Worm (Caenorhabditis elegans) whole organism, midembryonic: ENCODE results near the gene ugt-40.
A peak's percentile ranks its signal among the peaks of the same experiment; 100 is the strongest.

Experiments used
- T22C8.4 ChIP-seq: fragments of 200-800 bp; sonication (Bioruptor generic); IDR thresholded peaks from 2 replicates; pipeline ENCODE4 v1.3.6; 2022; ENCODE audit warnings: missing genetic modification characterization, missing compliant biosample characterization
- cog-1 ChIP-seq: sonication (generic microtip); optimal IDR thresholded peaks from 2 replicates; lab custom pipeline; 2016; ENCODE audit warnings: missing genetic modification characterization, missing compliant biosample characterization
- flt-1 ChIP-seq: fragments of 200-800 bp; sonication (Bioruptor generic); IDR thresholded peaks from 2 replicates; pipeline ENCODE4 v1.3.6; 2022; ENCODE audit warnings: missing genetic modification characterization, missing compliant biosample characterization
- klf-2 ChIP-seq: fragments of 200-800 bp; sonication (Bioruptor generic); conservative IDR thresholded peaks from 2 replicates; pipeline ENCODE4 v1.3.6; 2022; ENCODE audit warnings: missing genetic modification reagents, missing genetic modification characterization, missing compliant biosample characterization
- med-1 ChIP-seq: sonication (generic microtip); optimal IDR thresholded peaks from 2 replicates; lab custom pipeline; 2017; ENCODE audit warnings: missing genetic modification characterization, mild to moderate bottlenecking, missing compliant biosample characterization, antibody characterized with exemption, missing genetic modification reagents; ENCODE audit not compliant: insufficient read depth
- ref-1 ChIP-seq: fragments of 200-800 bp; sonication (Bioruptor generic); conservative IDR thresholded peaks from 2 replicates; pipeline ENCODE4 v1.3.6; 2022; ENCODE audit warnings: missing genetic modification reagents, missing genetic modification characterization, missing compliant biosample characterization
- tab-1 ChIP-seq: fragments of 200-800 bp; sonication (Bioruptor generic); IDR thresholded peaks from 2 replicates; pipeline ENCODE4 v1.3.6; 2022; ENCODE audit warnings: missing genetic modification characterization, missing compliant biosample characterization
- ztf-23 ChIP-seq: fragments of 200-800 bp; sonication (Bioruptor generic); IDR thresholded peaks from 2 replicates; pipeline ENCODE4 v1.3.6; 2022; ENCODE audit warnings: missing genetic modification reagents, missing genetic modification characterization, missing compliant biosample characterization
- ztf-29 ChIP-seq: fragments of 200-800 bp; sonication (Bioruptor generic); IDR thresholded peaks from 2 replicates; pipeline ENCODE4 v1.3.6; 2022; ENCODE audit warnings: missing genetic modification reagents, missing genetic modification characterization, missing compliant biosample characterization

The ugt-40 gene

DNA sequence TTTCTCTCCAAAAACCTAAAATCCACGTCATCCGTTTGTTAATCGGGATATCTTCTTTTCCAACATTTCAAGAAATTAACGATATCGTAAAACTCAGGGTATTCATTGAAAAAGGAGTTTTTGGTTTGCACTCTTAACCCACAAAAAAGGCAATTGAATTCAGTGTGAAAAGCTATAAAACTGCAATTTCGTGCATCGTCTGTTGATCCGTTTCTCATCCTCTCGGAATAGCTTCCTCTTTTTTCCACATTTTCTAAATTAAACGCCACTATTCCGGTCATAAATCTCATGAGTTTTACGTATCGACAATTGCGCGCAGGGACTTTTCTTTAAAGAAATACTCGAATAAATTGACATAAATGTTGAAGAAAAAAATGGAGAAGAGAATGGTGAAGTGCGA, 29.5 kb downstream of the ugt-40 start:
- TF ChIP-seq ztf-29 (GFP tag; lab: Robert Waterston, UW) (no peak), T22C8.4 (GFP tag; lab: Robert Waterston, UW) (no peak), med-1 (no peak), flt-1 (GFP tag; lab: Robert Waterston, UW) (no peak), ztf-23 (GFP tag; lab: Robert Waterston, UW) (no peak), cog-1 (no peak)

DNA sequence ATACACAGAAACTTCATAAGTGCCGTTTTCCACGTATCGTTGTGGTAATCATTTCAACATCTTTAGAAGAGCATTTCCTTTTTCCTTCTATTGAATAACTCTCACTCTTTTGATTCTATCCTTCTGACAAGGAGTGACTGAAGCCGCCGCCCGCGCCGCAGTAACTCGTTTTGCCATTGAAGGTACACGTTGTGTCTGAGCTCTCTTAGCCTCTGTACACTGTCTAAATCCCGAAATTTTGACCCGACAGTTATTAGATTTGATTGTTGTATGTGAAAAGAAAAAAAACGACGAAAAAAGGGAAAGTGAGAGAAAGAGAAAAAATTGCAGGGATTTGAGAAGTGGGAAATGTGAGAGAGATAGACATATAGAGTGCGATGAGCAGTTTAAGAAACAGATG, 30.5 kb downstream of the ugt-40 start:
- TF ChIP-seq flt-1 (GFP tag; lab: Robert Waterston, UW) (no peak), tab-1 (GFP tag; lab: Robert Waterston, UW) (no peak), T22C8.4 (GFP tag; lab: Robert Waterston, UW) (no peak), cog-1 (no peak), ztf-23 (GFP tag; lab: Robert Waterston, UW) (no peak)

DNA sequence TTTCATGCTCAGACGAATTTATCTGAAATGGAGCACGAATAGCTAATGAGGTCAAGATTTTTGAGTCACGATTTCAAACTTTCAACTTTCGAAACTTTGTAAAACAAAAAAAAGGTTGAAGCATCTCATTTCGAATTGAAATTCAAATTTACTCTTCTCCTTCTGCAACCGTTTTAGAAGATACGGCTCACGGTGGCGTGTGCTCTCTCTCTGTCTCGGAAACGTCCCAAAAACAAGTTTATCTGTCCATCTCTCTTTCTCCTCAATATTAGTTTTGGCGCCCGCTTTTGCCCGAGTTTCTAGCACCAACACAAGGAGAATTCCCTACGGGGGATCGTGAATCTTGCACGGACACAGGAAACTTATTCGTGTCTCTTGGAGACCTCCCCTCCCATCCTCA, 31.4 kb downstream of the ugt-40 start:
- TF ChIP-seq med-1 (no peak), klf-2 (no peak), ztf-29 (GFP tag; lab: Robert Waterston, UW) (no peak), ref-1 (GFP tag; lab: Robert Waterston, UW) (no peak), ztf-23 (GFP tag; lab: Robert Waterston, UW) (no peak), tab-1 (GFP tag; lab: Robert Waterston, UW) (no peak), T22C8.4 (GFP tag; lab: Robert Waterston, UW) (no peak), cog-1 (no peak), flt-1 (GFP tag; lab: Robert Waterston, UW) (no peak)

DNA sequence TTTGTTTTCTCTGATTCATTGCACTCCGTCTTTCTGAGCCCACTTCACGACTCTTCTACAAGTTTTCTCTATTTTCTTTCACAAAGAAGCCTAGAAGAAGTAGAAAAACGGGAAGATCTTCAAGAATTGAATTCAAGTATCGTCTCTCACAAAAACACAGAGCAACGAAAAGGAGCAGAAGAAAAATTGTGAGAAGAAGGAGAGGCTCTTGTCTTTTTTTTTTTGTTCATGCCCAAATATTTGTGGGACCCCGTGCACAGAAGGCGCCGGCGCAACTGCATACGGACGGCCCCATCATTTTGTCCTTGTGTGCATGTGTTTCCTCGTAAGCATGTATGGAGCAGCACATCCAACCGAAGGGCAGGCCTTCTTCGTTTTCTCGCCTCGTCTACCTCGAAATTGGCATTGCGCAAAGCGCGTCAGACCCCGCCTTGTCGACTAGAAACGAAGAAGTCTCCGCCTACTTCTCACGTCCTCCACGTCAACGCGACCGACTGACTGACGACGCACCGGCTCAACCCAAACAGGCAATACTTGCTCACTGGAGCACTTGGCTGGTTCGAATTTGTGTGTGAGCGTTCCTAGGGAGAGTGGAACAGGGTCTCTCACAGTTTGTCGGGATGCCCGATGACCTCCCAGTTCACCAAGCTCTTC, 35.1 kb downstream of the ugt-40 start:
- TF ChIP-seq cog-1 (no peak), T22C8.4 (GFP tag; lab: Robert Waterston, UW) (no peak), tab-1 (GFP tag; lab: Robert Waterston, UW) (0 out of 2 replicates have a peak, but pooled peaks have one; percentile 13), ztf-23 (GFP tag; lab: Robert Waterston, UW) (no peak), ref-1 (GFP tag; lab: Robert Waterston, UW) (no peak), ztf-29 (GFP tag; lab: Robert Waterston, UW) (no peak), flt-1 (GFP tag; lab: Robert Waterston, UW) (no peak), klf-2 (no peak)

DNA sequence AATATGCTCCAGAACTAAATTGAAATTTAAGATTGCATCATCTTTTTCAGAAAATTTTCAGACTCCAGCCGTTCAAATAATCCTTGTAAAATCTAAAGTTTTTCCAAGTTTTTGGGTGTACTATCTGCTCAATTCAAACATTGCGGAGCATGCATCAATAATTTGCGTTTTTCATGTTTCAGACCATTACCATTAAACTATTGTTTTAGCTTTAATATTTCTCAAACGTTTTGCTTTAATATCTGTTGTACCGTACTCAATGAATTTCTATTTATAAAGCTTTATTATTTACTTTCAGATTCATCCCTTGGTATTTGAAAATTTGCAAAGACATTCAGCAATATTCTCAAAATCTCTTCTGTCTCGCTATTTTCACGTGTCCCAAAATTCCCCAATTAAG, 38.5 kb downstream of the ugt-40 start, which contains the start of gene odr-2:
odr-2 (plus strand) TSS at position 301 of the 400 bp plus-strand sequence.
- TF ChIP-seq T22C8.4 (GFP tag; lab: Robert Waterston, UW) (no peak), ref-1 (GFP tag; lab: Robert Waterston, UW) (no peak), ztf-29 (GFP tag; lab: Robert Waterston, UW) (no peak), ztf-23 (GFP tag; lab: Robert Waterston, UW) (no peak), med-1 (no peak), klf-2 (no peak), flt-1 (GFP tag; lab: Robert Waterston, UW) (no peak), cog-1 (no peak), tab-1 (GFP tag; lab: Robert Waterston, UW) (no peak)

DNA sequence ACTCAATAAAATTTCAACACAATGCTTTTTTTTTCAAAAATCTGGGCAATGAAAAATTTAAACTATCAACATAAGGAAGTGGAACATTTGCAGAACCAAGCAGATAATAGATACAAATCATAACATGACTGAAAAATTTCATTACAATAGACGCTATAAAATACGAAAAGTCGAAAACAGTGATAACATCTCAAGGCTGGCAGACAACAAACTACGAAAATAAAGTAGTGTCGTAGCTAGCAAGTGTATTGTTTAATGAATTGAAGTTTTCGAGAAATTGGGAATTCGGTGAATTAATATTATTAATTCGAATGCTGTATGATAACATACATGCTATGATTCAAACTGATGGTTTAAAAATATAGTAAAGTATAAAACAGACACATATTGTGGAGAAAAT, 45.0 kb downstream of the ugt-40 start:
- TF ChIP-seq ztf-23 (GFP tag; lab: Robert Waterston, UW) (no peak), T22C8.4 (GFP tag; lab: Robert Waterston, UW) (no peak), med-1 (no peak), klf-2 (no peak), ztf-29 (GFP tag; lab: Robert Waterston, UW) (no peak), tab-1 (GFP tag; lab: Robert Waterston, UW) (no peak), flt-1 (GFP tag; lab: Robert Waterston, UW) (no peak), cog-1 (no peak), ref-1 (GFP tag; lab: Robert Waterston, UW) (no peak)

DNA sequence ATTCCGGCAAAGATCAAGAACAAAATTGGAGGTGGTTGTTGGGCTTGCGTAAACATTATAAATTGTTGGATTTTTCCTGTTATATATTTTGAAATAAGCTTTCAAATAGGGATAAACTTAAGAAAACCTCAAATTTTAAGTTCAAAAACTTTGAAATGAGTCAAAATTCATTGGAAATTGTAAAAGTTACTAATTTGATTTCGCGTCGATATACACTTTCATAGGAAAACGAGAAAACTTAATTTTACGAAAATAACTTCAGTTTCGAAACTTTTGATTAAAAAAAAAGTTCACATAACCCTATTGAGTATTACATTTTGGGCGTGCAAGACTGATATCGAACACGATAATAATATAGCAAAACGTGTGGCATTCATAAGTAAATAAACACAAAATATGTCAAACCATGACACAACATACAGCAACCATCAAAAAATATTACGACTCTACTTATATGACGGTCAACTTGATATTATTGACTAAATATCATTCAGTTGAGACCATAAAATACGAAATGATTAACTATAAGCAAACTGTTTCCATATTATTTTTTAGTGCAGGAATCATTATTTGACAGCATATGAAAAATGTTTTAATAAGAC, 45.5 kb downstream of the ugt-40 start:
- no peak for TF ChIP-seq tab-1 (GFP tag; lab: Robert Waterston, UW)
- no peak for TF ChIP-seq ref-1 (GFP tag; lab: Robert Waterston, UW)
- no peak for TF ChIP-seq med-1
- no peak for TF ChIP-seq ztf-29 (GFP tag; lab: Robert Waterston, UW)
- TF ChIP-seq flt-1 (GFP tag; lab: Robert Waterston, UW) = no peak
- TF ChIP-seq klf-2 = no peak
- no peak for TF ChIP-seq T22C8.4 (GFP tag; lab: Robert Waterston, UW)
- no peak for TF ChIP-seq ztf-23 (GFP tag; lab: Robert Waterston, UW)
- TF ChIP-seq cog-1 = no peak

DNA sequence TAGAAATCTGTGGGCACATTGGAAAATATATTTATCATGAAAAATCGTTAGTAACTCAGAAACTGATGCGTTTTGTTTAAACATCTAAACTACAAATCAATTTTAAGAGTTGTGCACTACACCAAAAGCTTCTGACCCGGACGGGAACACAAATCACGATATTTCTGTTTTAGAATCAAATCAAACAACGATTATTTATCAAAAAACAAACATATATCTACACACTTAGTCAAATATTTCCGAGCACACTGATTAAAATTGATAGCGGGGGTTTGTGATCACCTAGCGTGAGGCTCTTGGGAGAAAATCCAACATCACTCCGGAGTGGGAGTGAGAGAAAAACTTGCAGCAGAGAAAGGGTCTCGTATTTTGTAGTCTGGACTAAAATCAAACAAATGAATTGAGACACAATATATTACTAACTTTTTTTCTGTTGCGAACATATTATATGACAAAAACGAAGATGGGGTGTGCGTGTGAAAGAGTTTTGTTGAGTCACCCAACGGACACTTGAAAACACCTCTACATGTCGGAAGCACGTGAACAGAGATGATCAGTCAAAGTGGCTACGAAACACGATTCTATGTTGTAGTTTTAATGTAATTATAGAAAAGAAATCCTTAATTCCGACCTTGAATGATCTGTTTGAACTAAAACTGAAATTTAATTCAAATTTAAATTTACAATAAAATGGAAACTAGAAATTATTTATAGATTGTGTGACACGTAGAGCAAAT, 46.3 kb downstream of the ugt-40 start:
- TF ChIP-seq ref-1 (GFP tag; lab: Robert Waterston, UW) (no peak), cog-1 (no peak), med-1 (no peak), T22C8.4 (GFP tag; lab: Robert Waterston, UW) (no peak), ztf-23 (GFP tag; lab: Robert Waterston, UW) (no peak), klf-2 (no peak), ztf-29 (GFP tag; lab: Robert Waterston, UW) (no peak), flt-1 (GFP tag; lab: Robert Waterston, UW) (no peak), tab-1 (GFP tag; lab: Robert Waterston, UW) (no peak)

DNA sequence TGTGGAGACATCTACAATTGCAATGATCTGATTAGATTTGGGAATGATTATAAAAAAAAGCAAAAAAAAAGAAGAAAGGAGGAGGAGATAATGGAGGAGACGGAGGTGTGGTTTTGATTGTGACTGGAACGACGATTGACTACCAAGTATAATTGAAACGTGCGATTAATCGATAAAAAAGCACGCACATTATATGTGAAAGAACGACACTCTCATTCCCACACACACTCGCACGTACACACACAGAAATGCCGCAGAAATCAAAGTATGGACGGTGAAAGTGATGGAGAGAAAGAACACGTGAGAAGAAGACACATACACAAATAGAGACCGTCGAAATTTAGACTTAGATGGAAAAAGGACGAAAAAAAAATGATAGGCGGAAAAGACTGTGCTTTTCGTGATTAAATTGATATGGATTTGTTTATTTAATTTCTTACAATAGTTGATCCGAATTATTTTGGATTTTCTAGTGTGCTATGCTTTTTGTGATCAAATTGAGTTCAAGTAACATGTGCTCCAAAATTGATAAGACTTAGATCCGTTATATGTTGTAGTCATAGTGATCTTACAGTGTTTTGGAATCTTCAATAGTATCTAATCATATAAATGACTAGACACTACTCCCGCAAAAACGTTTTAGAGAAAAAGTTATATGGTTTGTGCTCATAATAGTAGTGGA, 47.9 kb downstream of the ugt-40 start, which contains the start of gene nhr-135:
nhr-135 (minus strand) TSS at position 51 of the 682 bp plus-strand sequence.
- TF ChIP-seq T22C8.4 (GFP tag; lab: Robert Waterston, UW) (peak; percentile 38; the same call in 1 of the 2 replicates), klf-2 (no peak)
